Fruit fly (Drosophila melanogaster) Kc167 (cell line): ENCODE results near the gene polybromo.

ENCODE experiments used
- Sin3A ChIP-seq: fragments of >200 bp; optimal IDR thresholded peaks from 2 replicates; lab custom pipeline; 2018; ENCODE audit warnings: missing external identifiers
- h ChIP-seq: fragments of >200 bp; optimal IDR thresholded peaks from 3 replicates; lab custom pipeline; 2018; ENCODE audit warnings: missing external identifiers
- insv ChIP-seq: fragments of >200 bp; optimal IDR thresholded peaks from 3 replicates; lab custom pipeline; 2018; ENCODE audit warnings: missing external identifiers
- psq ChIP-seq: fragments of >200 bp; optimal IDR thresholded peaks from 2 replicates; lab custom pipeline; 2017; ENCODE audit warnings: missing external identifiers
- ttk ChIP-seq: sonication (Bioruptor generic); optimal IDR thresholded peaks from 2 replicates; lab custom pipeline; 2017; ENCODE audit warnings: missing external identifiers

dm6 chr3R:24773016-24773415 lies 32.0 kb downstream of the polybromo start:
- no peak for TF ChIP-seq h (lab: Kevin White, UChicago)
- no peak for TF ChIP-seq insv
- TF ChIP-seq ttk (lab: Kevin White, UChicago): no peak
- no peak for TF ChIP-seq psq (lab: Kevin White, UChicago)
- no peak for TF ChIP-seq Sin3A (lab: Kevin White, UChicago)
